Fruit fly (Drosophila melanogaster) whole organism, embryonic: Measurements from ENCODE around the gene Sems.
A peak's percentile ranks its signal among the peaks of the same experiment; 100 is the strongest.

Experiments used
- Abd-B ChIP-seq: fragments of 200-800 bp; sonication (Bioruptor generic); optimal IDR thresholded peaks from 2 replicates; lab custom pipeline; 2018; ENCODE audit warnings: missing biosample characterization, mild to moderate bottlenecking, missing genetic modification characterization, moderate library complexity
- Antp ChIP-seq: fragments of 200-800 bp; sonication (Bioruptor generic); optimal IDR thresholded peaks from 3 replicates; lab custom pipeline; 2016; ENCODE audit warnings: missing biosample characterization, missing genetic modification characterization
- Asciz ChIP-seq: fragments of 200-800 bp; sonication (Bioruptor generic); optimal IDR thresholded peaks from 2 replicates; lab custom pipeline; 2017; ENCODE audit warnings: missing biosample characterization, mild to moderate bottlenecking, missing genetic modification characterization, missing genetic modification reagents
- Atf-2 ChIP-seq: fragments of 200-800 bp; sonication (Bioruptor generic); optimal IDR thresholded peaks from 2 replicates; lab custom pipeline; 2016; ENCODE audit warnings: missing biosample characterization, missing genetic modification characterization
- CG10147 ChIP-seq: fragments of 200-800 bp; sonication (Bioruptor generic); optimal IDR thresholded peaks from 2 replicates; lab custom pipeline; 2019; ENCODE audit warnings: missing biosample characterization, mild to moderate bottlenecking, missing genetic modification characterization, moderate library complexity
- CG10274 ChIP-seq: fragments of 200-800 bp; sonication (Bioruptor generic); optimal IDR thresholded peaks from 3 replicates; lab custom pipeline; 2017; ENCODE audit warnings: missing biosample characterization, mild to moderate bottlenecking, missing genetic modification characterization
- CG10543 ChIP-seq: fragments of 200-800 bp; sonication (Bioruptor generic); optimal IDR thresholded peaks from 3 replicates; lab custom pipeline; 2017; ENCODE audit warnings: missing biosample characterization, mild to moderate bottlenecking, missing genetic modification characterization, moderate library complexity
- CG11695 ChIP-seq: fragments of 200-800 bp; sonication (Bioruptor generic); IDR thresholded peaks from 3 replicates; pipeline ENCODE4 v1.3.6; 2022; ENCODE audit warnings: missing biosample characterization, missing genetic modification characterization
- CG15514 ChIP-seq: fragments of 200-800 bp; sonication (Bioruptor generic); optimal IDR thresholded peaks from 3 replicates; lab custom pipeline; 2017; ENCODE audit warnings: missing biosample characterization, missing genetic modification characterization, mild to moderate bottlenecking, moderate library complexity, missing genetic modification reagents
- CG17361 ChIP-seq: fragments of 200-800 bp; sonication (Bioruptor generic); IDR thresholded peaks from 3 replicates; pipeline ENCODE4 v1.3.6; 2022; ENCODE audit warnings: missing biosample characterization, missing genetic modification characterization
- CG2120 ChIP-seq: fragments of 200-800 bp; sonication (Bioruptor generic); optimal IDR thresholded peaks from 3 replicates; lab custom pipeline; 2016; ENCODE audit warnings: missing biosample characterization, missing genetic modification characterization
- CG2712 ChIP-seq: fragments of 200-800 bp; optimal IDR thresholded peaks from 3 replicates; lab custom pipeline; 2019; ENCODE audit warnings: missing biosample characterization, mild to moderate bottlenecking, missing genetic modification characterization, moderate library complexity
- CG31441 ChIP-seq: fragments of 200-800 bp; sonication (Bioruptor generic); IDR thresholded peaks from 2 replicates; pipeline ENCODE4 v1.3.6; 2022; ENCODE audit warnings: missing biosample characterization, missing genetic modification characterization
- CG4328 ChIP-seq: fragments of 200-800 bp; sonication (Bioruptor generic); optimal IDR thresholded peaks from 3 replicates; lab custom pipeline; 2017; ENCODE audit warnings: missing biosample characterization, missing genetic modification reagents, missing genetic modification characterization
- CG6272 ChIP-seq: fragments of 200-800 bp; sonication (Bioruptor generic); IDR thresholded peaks from 2 replicates; pipeline ENCODE4 v1.3.6; 2022; ENCODE audit warnings: missing biosample characterization, missing genetic modification characterization
- CG6791 ChIP-seq: fragments of 200-800 bp; sonication (Bioruptor generic); IDR thresholded peaks from 3 replicates; pipeline ENCODE4 v1.3.6; 2022; ENCODE audit warnings: missing biosample characterization, missing genetic modification characterization; ENCODE audit not compliant: partially characterized antibody
- CG7372 ChIP-seq: fragments of 200-800 bp; sonication (Bioruptor generic); IDR thresholded peaks from 2 replicates; pipeline ENCODE4 v1.3.6; 2022; ENCODE audit warnings: missing biosample characterization, missing genetic modification characterization
- CG7963 ChIP-seq: fragments of 200-800 bp; sonication (Bioruptor generic); IDR thresholded peaks from 3 replicates; pipeline ENCODE4 v1.3.6; 2022; ENCODE audit warnings: missing biosample characterization, missing genetic modification characterization; ENCODE audit not compliant: partially characterized antibody
- D19A ChIP-seq: fragments of 200-800 bp; optimal IDR thresholded peaks from 3 replicates; lab custom pipeline; 2019; ENCODE audit warnings: missing biosample characterization, mild to moderate bottlenecking, missing genetic modification characterization, moderate library complexity
- D19B ChIP-seq: fragments of 200-800 bp; sonication (Bioruptor generic); optimal IDR thresholded peaks from 2 replicates; lab custom pipeline; 2017; ENCODE audit warnings: missing biosample characterization, mild to moderate bottlenecking, missing genetic modification characterization
- Dbx ChIP-seq: fragments of 200-800 bp; sonication (Bioruptor generic); IDR thresholded peaks from 3 replicates; pipeline ENCODE4 v1.3.6; 2022; ENCODE audit warnings: missing biosample characterization, missing genetic modification characterization
- Dip2 ChIP-seq: fragments of 200-800 bp; sonication (Bioruptor generic); IDR thresholded peaks from 2 replicates; pipeline ENCODE4 v1.3.6; 2022; ENCODE audit warnings: missing biosample characterization, missing genetic modification characterization
- Drgx ChIP-seq: fragments of 200-800 bp; sonication (Bioruptor generic); IDR thresholded peaks from 2 replicates; pipeline ENCODE4 v1.3.6; 2022; ENCODE audit warnings: missing biosample characterization, missing genetic modification characterization
- ERR ChIP-seq: fragments of 200-800 bp; sonication (Bioruptor generic); optimal IDR thresholded peaks from 2 replicates; lab custom pipeline; 2016; ENCODE audit warnings: missing biosample characterization, missing genetic modification characterization
- Hr78 ChIP-seq, 2 experiments: fragments of 200-800 bp in 1 of 2; fragments of >200 bp in 1 of 2; sonication (Bioruptor generic) in 1 of 2; optimal IDR thresholded peaks; 2 replicates each; lab custom pipeline; 2017 to 2019; ENCODE audit warnings: missing biosample characterization in 2 of 2, missing genetic modification characterization in 2 of 2, mild to moderate bottlenecking in 1 of 2, moderate library complexity in 1 of 2
- Lim3 ChIP-seq: fragments of 200-800 bp; sonication (Bioruptor generic); IDR thresholded peaks from 2 replicates; pipeline ENCODE4 v1.3.6; 2022; ENCODE audit warnings: missing biosample characterization, missing genetic modification characterization
- Neu2 ChIP-seq: fragments of 200-800 bp; sonication (Bioruptor generic); optimal IDR thresholded peaks from 3 replicates; lab custom pipeline; 2016; ENCODE audit warnings: missing biosample characterization, missing genetic modification characterization, borderline replicate concordance
- NfI ChIP-seq: fragments of 200-800 bp; sonication (Bioruptor generic); optimal IDR thresholded peaks from 3 replicates; lab custom pipeline; 2018; ENCODE audit warnings: missing biosample characterization, mild to moderate bottlenecking, missing genetic modification characterization, moderate library complexity
- Spps ChIP-seq: fragments of 200-800 bp; sonication (Bioruptor generic); optimal IDR thresholded peaks from 2 replicates; lab custom pipeline; 2018; ENCODE audit warnings: missing biosample characterization, mild to moderate bottlenecking, missing genetic modification characterization
- Usf ChIP-seq: fragments of 200-800 bp; sonication (Bioruptor generic); optimal IDR thresholded peaks from 2 replicates; lab custom pipeline; 2017; ENCODE audit warnings: missing genotype, missing biosample characterization, missing genetic modification characterization
- ap ChIP-seq: fragments of 200-800 bp; sonication (Bioruptor generic); IDR thresholded peaks from 2 replicates; pipeline ENCODE4 v1.3.6; 2022; ENCODE audit warnings: missing biosample characterization, missing genetic modification characterization
- esg ChIP-seq: fragments of 200-800 bp; sonication (Bioruptor generic); conservative IDR thresholded peaks from 2 replicates; pipeline ENCODE4 v1.3.6; 2022; ENCODE audit warnings: missing biosample characterization, missing genetic modification characterization
- ewg ChIP-seq: fragments of 200-800 bp; sonication (Bioruptor generic); optimal IDR thresholded peaks from 3 replicates; lab custom pipeline; 2017; ENCODE audit warnings: mild to moderate bottlenecking, missing biosample characterization, missing genetic modification reagents, missing genetic modification characterization
- gfzf ChIP-seq: fragments of 200-800 bp; sonication (Bioruptor generic); optimal IDR thresholded peaks from 2 replicates; lab custom pipeline; 2016; ENCODE audit warnings: missing biosample characterization, mild to moderate bottlenecking, missing genetic modification characterization, moderate library complexity
- ken ChIP-seq: fragments of 200-800 bp; sonication (Bioruptor generic); IDR thresholded peaks from 3 replicates; pipeline ENCODE4 v1.3.6; 2022; ENCODE audit warnings: missing biosample characterization, missing genetic modification characterization
- nom ChIP-seq: fragments of 200-800 bp; sonication (Bioruptor generic); optimal IDR thresholded peaks from 2 replicates; lab custom pipeline; 2017; ENCODE audit warnings: missing biosample characterization, missing genetic modification characterization, mild to moderate bottlenecking, moderate library complexity, missing genetic modification reagents
- otp ChIP-seq: fragments of 200-800 bp; sonication (Bioruptor generic); IDR thresholded peaks from 3 replicates; pipeline ENCODE4, ENCODE4 v1.3.6; 2022; ENCODE audit warnings: missing biosample characterization, missing genetic modification characterization
- p53 ChIP-seq: fragments of 200-800 bp; sonication (Bioruptor generic); optimal IDR thresholded peaks from 2 replicates; lab custom pipeline; 2016; ENCODE audit warnings: missing biosample characterization, missing genetic modification characterization
- psq ChIP-seq: fragments of 200-800 bp; sonication (Bioruptor generic); optimal IDR thresholded peaks from 2 replicates; lab custom pipeline; 2017; ENCODE audit warnings: missing biosample characterization, missing genetic modification characterization
- row ChIP-seq: fragments of 200-800 bp; sonication (Bioruptor generic); IDR thresholded peaks from 3 replicates; pipeline ENCODE4 v1.3.6; 2022; ENCODE audit warnings: missing biosample characterization, missing genetic modification characterization
- salm ChIP-seq: fragments of 200-800 bp; sonication (Bioruptor generic); optimal IDR thresholded peaks from 2 replicates; lab custom pipeline; 2018; ENCODE audit warnings: missing biosample characterization, mild to moderate bottlenecking, missing genetic modification characterization
- schlank ChIP-seq: fragments of 200-800 bp; sonication (Bioruptor generic); optimal IDR thresholded peaks from 2 replicates; lab custom pipeline; 2018; ENCODE audit warnings: missing biosample characterization, mild to moderate bottlenecking, missing genetic modification characterization
- sd ChIP-seq: fragments of 200-800 bp; sonication (Bioruptor generic); optimal IDR thresholded peaks from 3 replicates; lab custom pipeline; 2018; ENCODE audit warnings: missing biosample characterization, mild to moderate bottlenecking, missing genetic modification characterization, moderate library complexity
- sima ChIP-seq: fragments of 200-800 bp; sonication (Bioruptor generic); optimal IDR thresholded peaks from 2 replicates; lab custom pipeline; 2016; ENCODE audit warnings: missing biosample characterization, missing genetic modification characterization
- slbo ChIP-seq: fragments of 200-800 bp; sonication (Bioruptor generic); IDR thresholded peaks from 2 replicates; pipeline ENCODE4 v1.3.6; 2022; ENCODE audit warnings: missing biosample characterization, missing genetic modification characterization
- slou ChIP-seq: fragments of 200-800 bp; sonication (Bioruptor generic); optimal IDR thresholded peaks from 3 replicates; lab custom pipeline; 2016; ENCODE audit warnings: missing biosample characterization, missing genetic modification characterization
- stwl ChIP-seq: fragments of 200-800 bp; sonication (Bioruptor generic); optimal IDR thresholded peaks from 3 replicates; lab custom pipeline; 2018; ENCODE audit warnings: missing biosample characterization, mild to moderate bottlenecking, missing genetic modification characterization, moderate library complexity
- unpg ChIP-seq: fragments of 200-800 bp; sonication (Bioruptor generic); optimal IDR thresholded peaks from 3 replicates; lab custom pipeline; 2018; ENCODE audit warnings: missing biosample characterization, mild to moderate bottlenecking, missing genetic modification characterization, moderate library complexity
- zfh1 ChIP-seq: fragments of 200-800 bp; sonication (Bioruptor generic); IDR thresholded peaks from 3 replicates; pipeline ENCODE4 v1.3.6; 2022; ENCODE audit warnings: missing biosample characterization, missing genetic modification characterization

Gene Sems

DNA sequence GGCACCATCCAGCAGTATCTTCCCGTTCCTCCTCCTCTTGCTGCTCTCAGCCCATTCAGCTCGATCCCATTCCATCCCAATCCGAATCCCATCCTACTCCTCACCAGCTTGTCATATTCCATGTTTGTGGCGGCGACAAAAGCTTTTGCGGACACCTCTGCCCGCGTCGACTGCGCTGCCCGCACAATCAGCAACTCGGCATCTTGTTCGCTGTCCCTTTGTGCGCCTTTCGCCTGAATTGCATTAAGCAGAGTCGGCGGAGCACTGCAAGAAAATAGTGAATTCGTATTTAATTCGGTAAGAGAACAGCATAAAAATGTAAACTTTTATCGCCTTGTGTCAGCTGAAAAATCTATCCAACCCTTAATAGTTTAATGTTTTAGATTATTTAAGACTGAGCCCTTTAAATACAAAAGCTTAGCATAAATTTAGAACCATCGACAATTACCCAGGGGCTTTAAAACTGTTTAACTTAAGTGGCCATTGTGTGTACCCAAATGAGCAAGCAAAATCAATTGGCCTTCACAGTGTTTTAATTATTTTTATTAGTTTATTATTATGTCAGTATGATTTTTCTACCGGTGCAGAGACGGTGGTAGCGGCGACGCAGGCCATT lies 5.9 kb downstream of the Sems start (continued):
- peak; percentile 28 for TF ChIP-seq Asciz (GFP tag; lab: Kevin White, UChicago)
- TF ChIP-seq CG6272 (GFP tag; lab: Robert Waterston, UW): no peak
- peak; percentile 65 for TF ChIP-seq nom
- peak; percentile 53 for TF ChIP-seq CG2712 (tag; lab: Kevin White, UChicago)
- TF ChIP-seq CG10543: no peak
- TF ChIP-seq CG17361: peak; percentile 10; the same call in 1 of the 3 replicates
- peak; percentile 4 for TF ChIP-seq D19A
- TF ChIP-seq CG31441 (GFP tag; lab: Robert Waterston, UW): 0 out of 2 replicates have a peak, but pooled peaks have one; percentile 26
- peak; percentile 69 for TF ChIP-seq Drgx (GFP tag; lab: Robert Waterston, UW)
- TF ChIP-seq gfzf (GFP tag; lab: Kevin White, UChicago): no peak

dm6 chr3L:20950136-20950499 lies 6.4 kb downstream of the Sems start:
- no peak for TF ChIP-seq Neu2 (GFP tag; lab: Kevin White, UChicago)
- peak; percentile 41 for TF ChIP-seq CG4328 (GFP tag; lab: Kevin White, UChicago)
- TF ChIP-seq Abd-B (GFP tag; lab: Kevin White, UChicago): peak; percentile 51
- TF ChIP-seq salm (tag; lab: Kevin White, UChicago): peak; percentile 28
- no peak for TF ChIP-seq otp (GFP tag; lab: Robert Waterston, UW)
- no peak for TF ChIP-seq Antp (GFP tag; lab: Kevin White, UChicago)
- TF ChIP-seq zfh1 (GFP tag; lab: Robert Waterston, UW): peak; percentile 66
- no peak for TF ChIP-seq CG10147 (GFP tag; lab: Kevin White, UChicago)
- peak; percentile 72 for TF ChIP-seq unpg
- 0 out of 2 replicates have a peak, but pooled peaks have one; percentile 26 for TF ChIP-seq ap (GFP tag; lab: Robert Waterston, UW)
- peak; percentile 52; the same call in 1 of the 3 replicates for TF ChIP-seq ken (GFP tag; lab: Robert Waterston, UW)
- peak; percentile 70 for TF ChIP-seq row (GFP tag; lab: Robert Waterston, UW)
- no peak for TF ChIP-seq sd
- TF ChIP-seq Atf-2 (GFP tag; lab: Kevin White, UChicago): peak; percentile 34
- peak; percentile 68 for TF ChIP-seq Spps (tag; lab: Kevin White, UChicago)
- no peak for TF ChIP-seq slou (GFP tag; lab: Kevin White, UChicago)
- no peak for TF ChIP-seq CG6791 (GFP tag; lab: Robert Waterston, UW)
- peak in 1 of 2 experiments; percentile 54 for TF ChIP-seq Hr78 (GFP tag; optimal IDR thresholded peaks at IDR 0.05; lab: Kevin White, UChicago)
- TF ChIP-seq stwl: no peak
- no peak for TF ChIP-seq Dip2 (GFP tag; lab: Robert Waterston, UW)
- TF ChIP-seq slbo: no peak
- no peak for TF ChIP-seq Usf (GFP tag; lab: Kevin White, UChicago)
- TF ChIP-seq schlank (tag; lab: Kevin White, UChicago): no peak
- TF ChIP-seq Dbx (GFP tag; lab: Robert Waterston, UW): no peak
- peak; percentile 57; the same call in 2 of the 3 replicates for TF ChIP-seq CG11695 (GFP tag; lab: Robert Waterston, UW)
- peak; percentile 60 for TF ChIP-seq ewg (GFP tag; lab: Kevin White, UChicago)
- TF ChIP-seq sima (GFP tag; lab: Kevin White, UChicago): no peak
- TF ChIP-seq CG10274: no peak
- no peak for TF ChIP-seq CG2120 (GFP tag; lab: Kevin White, UChicago)
- TF ChIP-seq CG7963 (GFP tag; lab: Robert Waterston, UW): no peak
- no peak for TF ChIP-seq ERR (GFP tag; lab: Kevin White, UChicago)
- no peak for TF ChIP-seq CG15514 (GFP tag; lab: Kevin White, UChicago)
- TF ChIP-seq psq: no peak
- TF ChIP-seq D19B: no peak
- TF ChIP-seq Lim3 (GFP tag; lab: Robert Waterston, UW): no peak
- TF ChIP-seq p53 (GFP tag; lab: Kevin White, UChicago): no peak
- TF ChIP-seq CG7372: peak; percentile 6; the same call in 1 of the 2 replicates
- peak; percentile 40 for TF ChIP-seq NfI (GFP tag; lab: Kevin White, UChicago)
- TF ChIP-seq esg (GFP tag; lab: Robert Waterston, UW): peak; percentile 45; the same call in 1 of the 2 replicates
